Fruit fly (Drosophila melanogaster): ENCODE measurements around the gene CG44532.

dm6 chrX:9187429-9187828, 25.5 kb downstream of the CG44532 start:
- TF ChIP-seq CG11398 (GFP tag; optimal IDR thresholded peaks at IDR 0.05) (no peak), CG6813 (GFP tag; optimal IDR thresholded peaks at IDR 0.05) (no peak), pho (GFP tag; optimal IDR thresholded peaks at IDR 0.05) (no peak), tgo (GFP tag; IDR thresholded peaks at IDR 0.05) (no peak), E2f1 (GFP tag; IDR thresholded peaks at IDR 0.05) (no peak), Elba2 (GFP tag; optimal IDR thresholded peaks at IDR 0.05) (no peak), CG17912 (GFP tag; optimal IDR thresholded peaks at IDR 0.05) (no peak), Vsx1 (GFP tag; optimal IDR thresholded peaks at IDR 0.05) (no peak), kah (GFP tag; optimal IDR thresholded peaks at IDR 0.05) (no peak)
